Worm (Caenorhabditis elegans) whole organism, L3 larva: ENCODE results near the gene F46F5.5.
"Not testable (repeated sequence)": the region's sequence is repeated elsewhere in the genome, so short reads cannot be mapped to it uniquely, and the experiment has no call there.

ENCODE experiments used
- lsy-12 ChIP-seq: sonication (generic microtip); optimal IDR thresholded peaks from 2 replicates; lab custom pipeline; 2016; ENCODE audit warnings: mild to moderate bottlenecking, missing genetic modification characterization, missing compliant biosample characterization
- skn-1 ChIP-seq: fragments of 150-350 bp; optimal IDR thresholded peaks from 2 replicates; lab custom pipeline; 2014; ENCODE audit warnings: missing biosample characterization, missing genetic modification characterization
- unc-39 ChIP-seq: sonication (generic microtip); optimal IDR thresholded peaks from 4 replicates; lab custom pipeline; 2017; ENCODE audit warnings: missing biosample characterization, missing genetic modification characterization

DNA sequence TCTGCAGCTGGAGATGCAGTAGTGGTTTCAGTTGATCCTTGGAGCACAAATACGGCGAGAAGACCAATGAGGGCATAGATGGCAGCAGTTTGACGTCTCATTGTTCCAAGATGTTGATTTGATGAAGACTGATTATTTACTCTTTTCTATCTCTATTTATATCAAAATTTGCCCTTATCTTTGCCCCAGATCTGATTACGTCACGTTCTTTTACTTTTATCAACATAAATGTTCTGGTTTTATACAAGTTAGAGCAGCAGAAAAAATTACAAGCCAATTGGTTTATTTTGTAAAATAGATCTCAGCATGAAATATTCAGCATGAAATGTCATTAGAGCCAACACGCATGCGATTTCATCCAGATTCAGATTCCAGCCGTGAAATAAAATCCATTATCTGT lies 9.9 kb upstream of the F46F5.5 start, which contains the start of gene msrp-4:
- not testable (repeated sequence) for TF ChIP-seq lsy-12; skn-1 (tag; lab: Kevin White, UChicago); unc-39 (tag; lab: Kevin White, UChicago)
